Fruit fly (Drosophila melanogaster) Kc167 (cell line): Measurements from ENCODE around the gene CG6048.
A peak's percentile ranks its signal among the peaks of the same experiment; 100 is the strongest.

Experiments
- Myc ChIP-seq: fragments of >200 bp; optimal IDR thresholded peaks from 2 replicates; lab custom pipeline; 2017; ENCODE audit warnings: missing external identifiers
- Sin3A ChIP-seq: fragments of >200 bp; optimal IDR thresholded peaks from 2 replicates; lab custom pipeline; 2018; ENCODE audit warnings: missing external identifiers
- h ChIP-seq: fragments of >200 bp; optimal IDR thresholded peaks from 3 replicates; lab custom pipeline; 2018; ENCODE audit warnings: missing external identifiers
- insv ChIP-seq: fragments of >200 bp; optimal IDR thresholded peaks from 3 replicates; lab custom pipeline; 2018; ENCODE audit warnings: missing external identifiers
- psq ChIP-seq: fragments of >200 bp; optimal IDR thresholded peaks from 2 replicates; lab custom pipeline; 2017; ENCODE audit warnings: missing external identifiers
- ttk ChIP-seq: sonication (Bioruptor generic); optimal IDR thresholded peaks from 2 replicates; lab custom pipeline; 2017; ENCODE audit warnings: missing external identifiers

CG6048 gene

dm6 chrX:5952265-5952664 is at the start of gene CG6048:
Gene CG6048, plus strand, starts transcription at chrX:5952565.
- TF ChIP-seq ttk (lab: Kevin White, UChicago) (no peak), Myc (lab: Kevin White, UChicago) (no peak), h (lab: Kevin White, UChicago) (no peak), psq (lab: Kevin White, UChicago) (no peak), Sin3A (no peak), insv (no peak)

- TF ChIP-seq psq (lab: Kevin White, UChicago) (no peak), ttk (lab: Kevin White, UChicago) (peak; percentile 94)
These were observed 49.7 kb upstream of the CG6048 start for dm6 chrX:5902701-5903100.

- no peak for TF ChIP-seq Myc (lab: Kevin White, UChicago)
- TF ChIP-seq Sin3A: no peak
- no peak for TF ChIP-seq h (lab: Kevin White, UChicago)
- TF ChIP-seq psq (lab: Kevin White, UChicago): no peak
- TF ChIP-seq insv: no peak
- TF ChIP-seq ttk (lab: Kevin White, UChicago): no peak
These were observed 47.8 kb upstream of the CG6048 start for dm6 chrX:5904377-5905085.

- TF ChIP-seq Sin3A: no peak
- TF ChIP-seq Myc (lab: Kevin White, UChicago): no peak
- TF ChIP-seq insv: no peak
- TF ChIP-seq h (lab: Kevin White, UChicago): no peak
- no peak for TF ChIP-seq psq (lab: Kevin White, UChicago)
- no peak for TF ChIP-seq ttk (lab: Kevin White, UChicago)
These were observed 47.3 kb upstream of the CG6048 start for dm6 chrX:5905086-5905400.

- TF ChIP-seq Sin3A: no peak
- TF ChIP-seq ttk (lab: Kevin White, UChicago): no peak
- no peak for TF ChIP-seq h (lab: Kevin White, UChicago)
- no peak for TF ChIP-seq Myc (lab: Kevin White, UChicago)
- TF ChIP-seq insv: no peak
- TF ChIP-seq psq (lab: Kevin White, UChicago): no peak
These were observed 46.9 kb upstream of the CG6048 start, which contains the start of gene CG4020 for dm6 chrX:5905446-5905845. Gene CG4020, plus strand, starts transcription at chrX:5905746.

- no peak for TF ChIP-seq Myc (lab: Kevin White, UChicago)
- TF ChIP-seq Sin3A: no peak
- TF ChIP-seq insv: no peak
- TF ChIP-seq psq (lab: Kevin White, UChicago): no peak
- TF ChIP-seq h (lab: Kevin White, UChicago): no peak
- TF ChIP-seq ttk (lab: Kevin White, UChicago): no peak
These were observed 44.4 kb upstream of the CG6048 start, which contains the start of gene CG12236 for dm6 chrX:5907916-5908315. Gene CG12236, plus strand, starts transcription at chrX:5908135.

- TF ChIP-seq psq (lab: Kevin White, UChicago): no peak
- TF ChIP-seq ttk (lab: Kevin White, UChicago): no peak
- TF ChIP-seq h (lab: Kevin White, UChicago): no peak
- no peak for TF ChIP-seq insv
- no peak for TF ChIP-seq Myc (lab: Kevin White, UChicago)
- no peak for TF ChIP-seq Sin3A
These were observed 37.2 kb upstream of the CG6048 start for dm6 chrX:5914992-5915751.

dm6 chrX:5915752-5916493 is 36.4 kb upstream of the CG6048 start:
- no peak for TF ChIP-seq h (lab: Kevin White, UChicago)
- no peak for TF ChIP-seq ttk (lab: Kevin White, UChicago)
- no peak for TF ChIP-seq insv
- TF ChIP-seq psq (lab: Kevin White, UChicago): no peak
- no peak for TF ChIP-seq Sin3A
- TF ChIP-seq Myc (lab: Kevin White, UChicago): no peak

dm6 chrX:5916494-5917309 is 35.7 kb upstream of the CG6048 start, which contains the start of the genes Shmt and CG3726:
Gene Shmt, minus strand, starts transcription at chrX:5916797.
Gene CG3726, plus strand, starts transcription at chrX:5917097.
- TF ChIP-seq insv (no peak), Myc (lab: Kevin White, UChicago) (no peak), ttk (lab: Kevin White, UChicago) (no peak), Sin3A (no peak), h (lab: Kevin White, UChicago) (no peak), psq (lab: Kevin White, UChicago) (no peak)

dm6 chrX:5917310-5917988 is 34.9 kb upstream of the CG6048 start:
- TF ChIP-seq ttk (lab: Kevin White, UChicago) (no peak), insv (no peak), h (lab: Kevin White, UChicago) (no peak), Myc (lab: Kevin White, UChicago) (no peak), psq (lab: Kevin White, UChicago) (no peak), Sin3A (no peak)
